Worm (Caenorhabditis elegans): ENCODE data around the gene F25E5.9.

Gene F25E5.9

ce11 chrV:7389771-7390170 is 47.9 kb downstream of the F25E5.9 start, which contains the start of gene C02H6.1:
TSS of gene C02H6.1 (minus strand) at chrV:7389871.
- TF ChIP-seq nhr-76 (tag; optimal IDR thresholded peaks at IDR 0.05) (no peak), ama-1 (optimal IDR thresholded peaks at IDR 0.05) (no peak), xbp-1 (tag; optimal IDR thresholded peaks at IDR 0.05) (no peak), ceh-90 (tag; optimal IDR thresholded peaks at IDR 0.05) (no peak), fos-1 (tag; optimal IDR thresholded peaks at IDR 0.05) (no peak), egl-27 (tag; optimal IDR thresholded peaks at IDR 0.05) (no peak), isw-1 (GFP tag; IDR thresholded peaks at IDR 0.05) (no peak), nhr-19 (GFP tag; conservative IDR thresholded peaks at IDR 0.05) (no peak), blmp-1 (tag; optimal IDR thresholded peaks at IDR 0.05) (no peak), mdl-1 (tag; optimal IDR thresholded peaks at IDR 0.05) (no peak), aly-2 (tag; optimal IDR thresholded peaks at IDR 0.05) (no peak), egl-13 (tag; optimal IDR thresholded peaks at IDR 0.05) (no peak), Y116A8C.19 (tag; optimal IDR thresholded peaks at IDR 0.05; ENCODE audit: borderline replicate concordance) (no peak), snpc-4 (tag; optimal IDR thresholded peaks at IDR 0.05) (no peak), fkh-10 (GFP tag; optimal IDR thresholded peaks at IDR 0.05) (no peak), pax-3 (tag; optimal IDR thresholded peaks at IDR 0.05) (no peak), F16B12.6 (tag; optimal IDR thresholded peaks at IDR 0.05) (no peak), fkh-8 (tag; optimal IDR thresholded peaks at IDR 0.05) (no peak), ces-1 (GFP tag; optimal IDR thresholded peaks at IDR 0.05) (no peak), aha-1 (tag; optimal IDR thresholded peaks at IDR 0.05) (no peak)

ce11 chrV:7387755-7388154 is 50.0 kb downstream of the F25E5.9 start, which contains the start of gene C02H6.3:
TSS of gene C02H6.3 (minus strand) at chrV:7387855.
- TF ChIP-seq skn-1 (tag; optimal IDR thresholded peaks at IDR 0.05) (no peak), nhr-71 (tag; optimal IDR thresholded peaks at IDR 0.05) (no peak), aha-1 (tag; optimal IDR thresholded peaks at IDR 0.05) (no peak), mab-9 (GFP tag; IDR thresholded peaks at IDR 0.05) (no peak), snpc-4 (tag; optimal IDR thresholded peaks at IDR 0.05) (no peak), jun-1 (tag; optimal IDR thresholded peaks at IDR 0.05) (no peak), sptf-1 (tag; optimal IDR thresholded peaks at IDR 0.05) (no peak), alr-1 (tag; optimal IDR thresholded peaks at IDR 0.05; ENCODE audit: borderline replicate concordance) (no peak), rnt-1 (tag; optimal IDR thresholded peaks at IDR 0.05) (no peak), hlh-4 (tag; optimal IDR thresholded peaks at IDR 0.05) (no peak), pqm-1 (tag; optimal IDR thresholded peaks at IDR 0.05) (no peak), nhr-20 (tag; optimal IDR thresholded peaks at IDR 0.05) (no peak), lsy-2 (tag; optimal IDR thresholded peaks at IDR 0.05) (no peak), C04F5.9 (tag; optimal IDR thresholded peaks at IDR 0.05) (no peak)
